Worm (Caenorhabditis elegans): ENCODE data around the gene sqt-2.

DNA sequence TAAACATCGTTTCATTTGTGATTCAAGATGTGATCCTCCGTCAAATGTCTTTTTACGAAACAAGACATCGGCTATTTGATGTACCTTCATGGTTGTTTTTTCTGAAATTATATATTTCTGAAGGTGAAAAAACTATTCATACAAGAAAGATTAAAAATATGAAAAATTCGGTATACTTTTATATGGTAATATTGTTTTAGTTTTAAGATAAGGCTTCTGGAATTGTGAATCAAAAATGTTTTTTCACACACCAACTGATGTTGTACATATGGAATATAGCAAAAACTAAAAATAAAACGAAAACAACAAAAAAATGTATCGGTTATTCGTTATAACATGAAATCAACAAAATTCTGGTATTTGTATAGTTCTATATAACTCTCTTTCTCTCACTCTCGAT lies 14.1 kb downstream of the sqt-2 start, which contains the start of gene F23F1.6:
- TF ChIP-seq elt-3 (tag; optimal IDR thresholded peaks at IDR 0.05): no peak
- no peak for TF ChIP-seq nhr-28 (tag; optimal IDR thresholded peaks at IDR 0.05)
- TF ChIP-seq ces-1 (GFP tag; optimal IDR thresholded peaks at IDR 0.05): no peak
- no peak for TF ChIP-seq nhr-12 (tag; optimal IDR thresholded peaks at IDR 0.05)
- TF ChIP-seq ceh-83 (GFP tag; optimal IDR thresholded peaks at IDR 0.05): no peak
- TF ChIP-seq snpc-4 (tag; optimal IDR thresholded peaks at IDR 0.05): no peak
- TF ChIP-seq nhr-237 (tag; optimal IDR thresholded peaks at IDR 0.05): no peak
- TF ChIP-seq ztf-11 (tag; optimal IDR thresholded peaks at IDR 0.05): no peak
- TF ChIP-seq pha-4 (tag; optimal IDR thresholded peaks at IDR 0.05): no peak
- no peak for TF ChIP-seq ceh-43 (GFP tag; optimal IDR thresholded peaks at IDR 0.05)
- TF ChIP-seq unc-62 (GFP tag; optimal IDR thresholded peaks at IDR 0.05): no peak
- TF ChIP-seq nhr-2 (tag; optimal IDR thresholded peaks at IDR 0.05): no peak

Data from whole organism, mixed stage, embryonic.